ENCODE assay signal across 4 fruit fly cellular contexts in the genomic region with DNA sequence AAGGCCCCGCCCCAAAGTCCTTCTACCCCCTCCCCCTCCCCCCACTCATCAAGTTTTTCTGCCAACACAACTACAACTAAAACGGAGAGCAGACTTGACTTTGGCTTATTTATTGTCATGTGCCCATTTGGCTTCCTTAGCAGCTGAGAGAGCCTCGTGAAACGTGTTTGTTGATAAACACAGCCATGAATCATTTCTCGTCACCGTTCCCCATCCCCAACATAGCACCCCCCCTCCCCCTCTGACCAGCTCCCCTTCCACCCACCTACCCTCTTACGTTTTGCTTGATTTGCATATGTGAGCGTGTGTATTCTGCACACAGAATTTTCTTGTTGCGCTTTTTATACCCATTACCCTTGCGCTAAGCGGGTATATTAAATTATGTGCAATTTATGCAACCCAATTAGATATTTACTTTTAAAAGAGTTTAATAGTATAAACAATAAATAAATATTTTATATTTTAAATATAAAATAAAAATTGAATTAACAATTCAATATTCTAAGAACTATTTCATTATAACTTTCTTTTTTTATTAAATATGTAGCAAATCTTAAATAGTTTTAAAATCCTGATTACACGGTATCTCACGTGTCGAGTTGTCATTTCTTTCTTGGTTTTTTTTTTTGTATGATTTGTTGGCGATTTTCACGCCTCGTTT.
A peak's percentile ranks its signal among the peaks of the same experiment; 100 is the strongest.
TF ChIP-seq lines count a peak whose summit lies in the region.

No protein-coding gene starts in this region.

TF ChIP-seq in whole organism, embryonic, 481 proteins besides CTCF, POLR2A, EP300 and RAD21 (continued from another document and continues in another):
- peak; percentile 49 for TF ChIP-seq phol (tag; optimal IDR thresholded peaks at IDR 0.05; lab: Kevin White, UChicago)
- TF ChIP-seq CG14710 (tag; optimal IDR thresholded peaks at IDR 0.05; lab: Kevin White, UChicago), result no peak
- no peak for TF ChIP-seq lmd (GFP tag; IDR thresholded peaks at IDR 0.05; lab: Robert Waterston, UW)
- TF ChIP-seq gro (GFP tag; optimal IDR thresholded peaks at IDR 0.05; lab: Kevin White, UChicago), result no peak
- TF ChIP-seq CG6654 (GFP tag; optimal IDR thresholded peaks at IDR 0.05; lab: Kevin White, UChicago), result no peak
- TF ChIP-seq Deaf1 (tag; optimal IDR thresholded peaks at IDR 0.05; lab: Kevin White, UChicago), result no peak
- no peak for TF ChIP-seq Usf (GFP tag; optimal IDR thresholded peaks at IDR 0.05; lab: Kevin White, UChicago)
- peak; percentile 30 for TF ChIP-seq tap (tag; optimal IDR thresholded peaks at IDR 0.05; lab: Kevin White, UChicago)
- TF ChIP-seq CG16863 (GFP tag; optimal IDR thresholded peaks at IDR 0.05; lab: Kevin White, UChicago), result no peak
- TF ChIP-seq dmrt99B (tag; optimal IDR thresholded peaks at IDR 0.05; lab: Kevin White, UChicago), result peak; percentile 55
- TF ChIP-seq crol (GFP tag; IDR thresholded peaks at IDR 0.05; lab: Robert Waterston, UW), result peak; percentile 86
- TF ChIP-seq CG11560 (tag; IDR thresholded peaks at IDR 0.05; lab: Robert Waterston, UW), result no peak
- TF ChIP-seq CG15269 (tag; optimal IDR thresholded peaks at IDR 0.05; lab: Kevin White, UChicago), result peak; percentile 38
- peak; percentile 42 for TF ChIP-seq CG13296 (GFP tag; optimal IDR thresholded peaks at IDR 0.05; lab: Kevin White, UChicago)
- TF ChIP-seq btn (GFP tag; optimal IDR thresholded peaks at IDR 0.05; lab: Kevin White, UChicago), result no peak
- TF ChIP-seq Spps (tag; optimal IDR thresholded peaks at IDR 0.05; lab: Kevin White, UChicago), result no peak
- no peak for TF ChIP-seq CG11696 (GFP tag; IDR thresholded peaks at IDR 0.05; lab: Robert Waterston, UW)
- TF ChIP-seq CG7963 (GFP tag; IDR thresholded peaks at IDR 0.05; lab: Robert Waterston, UW; ENCODE audit: partially characterized antibody), result no peak
- TF ChIP-seq Dip2 (GFP tag; IDR thresholded peaks at IDR 0.05; lab: Robert Waterston, UW), result no peak
- TF ChIP-seq bowl (GFP tag; IDR thresholded peaks at IDR 0.05; lab: Robert Waterston, UW), result no peak
- peak; percentile 5 for TF ChIP-seq CG15601 (tag; optimal IDR thresholded peaks at IDR 0.05; lab: Kevin White, UChicago)
- no peak for TF ChIP-seq CG8089 (GFP tag; optimal IDR thresholded peaks at IDR 0.05; lab: Kevin White, UChicago)
- no peak for TF ChIP-seq CG10654 (GFP tag; optimal IDR thresholded peaks at IDR 0.05; lab: Kevin White, UChicago)
- peak; percentile 34 for TF ChIP-seq Ssrp (tag; optimal IDR thresholded peaks at IDR 0.05; lab: Kevin White, UChicago)
- no peak for TF ChIP-seq Six4 (GFP tag; optimal IDR thresholded peaks at IDR 0.05; lab: Kevin White, UChicago)
- no peak for TF ChIP-seq HmgZ (tag; optimal IDR thresholded peaks at IDR 0.05; lab: Kevin White, UChicago)
- TF ChIP-seq onecut (GFP tag; IDR thresholded peaks at IDR 0.05; lab: Robert Waterston, UW), result no peak
- TF ChIP-seq Bgb (GFP tag; IDR thresholded peaks at IDR 0.05; lab: Robert Waterston, UW; ENCODE audit: partially characterized antibody), result no peak
- no peak; the same call in 1 of the 2 replicates for TF ChIP-seq E2f2 (GFP tag; IDR thresholded peaks at IDR 0.05; lab: Robert Waterston, UW)
- TF ChIP-seq CG11695 (GFP tag; IDR thresholded peaks at IDR 0.05; lab: Robert Waterston, UW), result 0 out of 3 replicates have a peak, but pooled peaks have one; percentile 20
- TF ChIP-seq al (GFP tag; IDR thresholded peaks at IDR 0.05; lab: Robert Waterston, UW), result no peak
- peak in 1 of 2 experiments; percentile 51 for TF ChIP-seq bsh (GFP tag; optimal IDR thresholded peaks at IDR 0.05; lab: Kevin White, UChicago)

TF ChIP-seq in whole organism, prepupa, 60 proteins besides CTCF, POLR2A, EP300 and RAD21 (continued from another document and continues in another):
- peak; percentile 49 for TF ChIP-seq CG4318 (GFP tag; optimal IDR thresholded peaks at IDR 0.05; lab: Kevin White, UChicago)
- TF ChIP-seq CG9139 (GFP tag; optimal IDR thresholded peaks at IDR 0.05; lab: Kevin White, UChicago), result peak; percentile 25
- peak; percentile 21 for TF ChIP-seq Met (GFP tag; optimal IDR thresholded peaks at IDR 0.05; lab: Kevin White, UChicago)
- TF ChIP-seq CG10631 (GFP tag; optimal IDR thresholded peaks at IDR 0.05; lab: Kevin White, UChicago), result peak; percentile 71
- no peak for TF ChIP-seq Hr38 (GFP tag; optimal IDR thresholded peaks at IDR 0.05; lab: Kevin White, UChicago)
- no peak for TF ChIP-seq CG11762 (GFP tag; optimal IDR thresholded peaks at IDR 0.05; lab: Kevin White, UChicago; ENCODE audit: insufficient read depth)
- TF ChIP-seq CG6792 (GFP tag; optimal IDR thresholded peaks at IDR 0.05; lab: Kevin White, UChicago), result peak; percentile 48
- TF ChIP-seq Sox102F (GFP tag; optimal IDR thresholded peaks at IDR 0.05; lab: Kevin White, UChicago), result peak; percentile 26
- peak; percentile 48 for TF ChIP-seq topi (GFP tag; optimal IDR thresholded peaks at IDR 0.05; lab: Kevin White, UChicago)
- peak; percentile 53 for TF ChIP-seq OdsH (GFP tag; optimal IDR thresholded peaks at IDR 0.05; lab: Kevin White, UChicago)
- TF ChIP-seq svp (GFP tag; lab: Kevin White, UChicago), result peak; percentile 76
- TF ChIP-seq esn (GFP tag; optimal IDR thresholded peaks at IDR 0.05; lab: Kevin White, UChicago), result peak; percentile 65
- peak; percentile 49 to 53 for TF ChIP-seq ss (GFP tag; optimal IDR thresholded peaks at IDR 0.05; lab: Kevin White, UChicago)
- no peak for TF ChIP-seq fd59A (GFP tag; optimal IDR thresholded peaks at IDR 0.05; lab: Kevin White, UChicago)
- TF ChIP-seq cyc (GFP tag; optimal IDR thresholded peaks at IDR 0.05; lab: Kevin White, UChicago), result peak; percentile 3
- TF ChIP-seq CG8119 (GFP tag; IDR thresholded peaks at IDR 0.05; lab: Robert Waterston, UW), result peak; percentile 75
- TF ChIP-seq CG3032 (tag; optimal IDR thresholded peaks at IDR 0.05; lab: Kevin White, UChicago), result peak; percentile 70
- TF ChIP-seq achi (GFP tag; optimal IDR thresholded peaks at IDR 0.05; lab: Kevin White, UChicago), result peak; percentile 63
- no peak for TF ChIP-seq lz (GFP tag; optimal IDR thresholded peaks at IDR 0.05; lab: Kevin White, UChicago)
- TF ChIP-seq CG16779 (tag; optimal IDR thresholded peaks at IDR 0.05; lab: Kevin White, UChicago), result peak; percentile 17
- TF ChIP-seq net (GFP tag; optimal IDR thresholded peaks at IDR 0.05; lab: Kevin White, UChicago), result peak; percentile 37
- TF ChIP-seq CG3919 (GFP tag; optimal IDR thresholded peaks at IDR 0.05; lab: Kevin White, UChicago), result peak; percentile 32
- TF ChIP-seq CG34406 (GFP tag; optimal IDR thresholded peaks at IDR 0.05; lab: Kevin White, UChicago), result peak; percentile 60
- TF ChIP-seq Sox15 (GFP tag; optimal IDR thresholded peaks at IDR 0.05; lab: Kevin White, UChicago), result peak; percentile 22
- TF ChIP-seq CG11902 (GFP tag; optimal IDR thresholded peaks at IDR 0.05; lab: Kevin White, UChicago), result no peak
- peak; percentile 35 for TF ChIP-seq spab (GFP tag; optimal IDR thresholded peaks at IDR 0.05; lab: Kevin White, UChicago)
- TF ChIP-seq dac (GFP tag; optimal IDR thresholded peaks at IDR 0.05; lab: Kevin White, UChicago), result no peak
- TF ChIP-seq dsx (GFP tag; optimal IDR thresholded peaks at IDR 0.05; lab: Kevin White, UChicago; ENCODE audit: poor library complexity, severe bottlenecking), result peak; percentile 53
- peak; percentile 27 to 63 for TF ChIP-seq salr (GFP tag; optimal IDR thresholded peaks at IDR 0.05; lab: Kevin White, UChicago)
- TF ChIP-seq Eip78C (GFP tag; lab: Kevin White, UChicago), result peak; percentile 78
- no peak for TF ChIP-seq CG1621 (tag; optimal IDR thresholded peaks at IDR 0.05; lab: Kevin White, UChicago)
- peak; percentile 34; the same call in 2 of the 3 replicates for TF ChIP-seq eg (GFP tag; IDR thresholded peaks at IDR 0.05; lab: Robert Waterston, UW)

TF ChIP-seq in whole organism, pupa, 21 proteins besides CTCF, POLR2A, EP300 and RAD21 (continued from another document):
- TF ChIP-seq fd96Ca (GFP tag; IDR thresholded peaks at IDR 0.05; lab: Robert Waterston, UW), result peak; percentile 50; the same call in 1 of the 3 replicates

TF ChIP-seq in whole organism, wandering third instar larva, 38 proteins besides CTCF, POLR2A, EP300 and RAD21 (continued from another document):
- TF ChIP-seq lola (GFP tag; optimal IDR thresholded peaks at IDR 0.05; lab: Kevin White, UChicago) (no peak), tai (GFP tag; optimal IDR thresholded peaks at IDR 0.05; lab: Kevin White, UChicago) (no peak), jim (GFP tag; optimal IDR thresholded peaks at IDR 0.05; lab: Kevin White, UChicago) (no peak), Myc (optimal IDR thresholded peaks at IDR 0.05; lab: Kevin White, UChicago) (no peak), OdsH (GFP tag; optimal IDR thresholded peaks at IDR 0.05; lab: Kevin White, UChicago) (no peak), CrebA (GFP tag; optimal IDR thresholded peaks at IDR 0.05; lab: Kevin White, UChicago; ENCODE audit: borderline replicate concordance) (no peak), HLH106 (tag; optimal IDR thresholded peaks at IDR 0.05; lab: Kevin White, UChicago) (peak; percentile 48)
